Worm (Caenorhabditis elegans): Measurements from ENCODE around the gene pnc-1.

pnc-1 gene

DNA sequence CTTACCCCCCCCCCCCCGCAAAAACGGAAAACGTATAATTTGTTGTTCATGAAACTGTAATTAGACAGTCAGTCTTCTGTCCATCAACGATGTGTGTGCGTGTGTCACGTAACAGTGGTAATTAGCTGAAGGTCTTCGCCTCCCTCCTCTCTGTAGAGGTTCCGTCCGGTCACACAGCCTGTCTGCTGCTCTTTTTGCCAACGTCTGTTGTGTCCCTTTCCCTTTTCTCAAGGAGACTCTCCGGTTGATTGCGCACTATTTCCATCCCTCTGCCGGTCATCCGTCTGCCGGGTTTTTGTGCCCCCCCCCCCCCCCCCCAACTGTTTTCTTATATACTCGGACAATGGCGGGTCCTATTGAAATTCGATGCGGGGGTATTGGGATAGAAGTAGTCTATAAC is 8.6 kb upstream of the pnc-1 start:
- TF ChIP-seq tbx-37 (GFP tag; conservative IDR thresholded peaks at IDR 0.05) (no peak), B0310.2 (tag; optimal IDR thresholded peaks at IDR 0.05) (peak; percentile 73), flt-1 (GFP tag; IDR thresholded peaks at IDR 0.05) (peak; percentile 50), hmbx-1 (tag; optimal IDR thresholded peaks at IDR 0.05) (no peak), hnd-1 (tag; optimal IDR thresholded peaks at IDR 0.05) (no peak), aly-1 (tag; optimal IDR thresholded peaks at IDR 0.05) (no peak), tra-4 (tag; optimal IDR thresholded peaks at IDR 0.05) (no peak), ets-7 (tag; optimal IDR thresholded peaks at IDR 0.05) (no peak), pes-1 (GFP tag; IDR thresholded peaks at IDR 0.05) (peak; percentile 62; the same call in 1 of the 2 replicates), sea-1 (GFP tag; conservative IDR thresholded peaks at IDR 0.05) (0 out of 2 replicates have a peak, but pooled peaks have one; percentile 24), hmg-4 (GFP tag; optimal IDR thresholded peaks at IDR 0.05) (peak; percentile 93), F13C5.2 (tag; optimal IDR thresholded peaks at IDR 0.05) (no peak), scrt-1 (GFP tag; IDR thresholded peaks at IDR 0.05) (0 out of 2 replicates have a peak, but pooled peaks have one; percentile 28), ama-1 (optimal IDR thresholded peaks at IDR 0.05) (no peak), tbx-11 (GFP tag; IDR thresholded peaks at IDR 0.05) (no peak), ceh-36 (tag; optimal IDR thresholded peaks at IDR 0.05) (peak; percentile 1), ceh-13 (GFP tag; optimal IDR thresholded peaks at IDR 0.05) (no peak)

DNA sequence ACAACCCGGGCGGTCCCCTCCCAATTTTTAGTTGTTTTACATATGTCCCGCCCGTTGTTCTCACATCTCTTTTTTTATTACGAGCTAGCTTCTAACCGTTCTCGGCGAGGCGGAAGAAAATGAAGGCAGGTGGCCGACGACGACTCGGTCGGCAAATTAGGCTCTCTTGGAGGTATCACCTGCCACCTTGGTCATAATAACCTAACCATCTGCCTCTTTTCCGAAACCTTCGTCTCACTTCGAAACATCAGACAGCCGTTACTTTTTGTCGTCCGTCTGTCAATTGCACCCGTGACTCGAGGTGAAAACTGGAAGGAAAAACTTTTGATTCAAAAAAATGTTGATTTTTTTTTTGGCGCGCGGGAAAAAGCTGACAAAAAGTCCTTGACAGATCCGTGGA is 6.8 kb upstream of the pnc-1 start:
- TF ChIP-seq hmg-4 (GFP tag; optimal IDR thresholded peaks at IDR 0.05) (peak; percentile 6), scrt-1 (GFP tag; IDR thresholded peaks at IDR 0.05) (0 out of 2 replicates have a peak, but pooled peaks have one; percentile 20), pes-1 (GFP tag; IDR thresholded peaks at IDR 0.05) (0 out of 2 replicates have a peak, but pooled peaks have one; percentile 35), F13C5.2 (tag; optimal IDR thresholded peaks at IDR 0.05) (no peak)

DNA sequence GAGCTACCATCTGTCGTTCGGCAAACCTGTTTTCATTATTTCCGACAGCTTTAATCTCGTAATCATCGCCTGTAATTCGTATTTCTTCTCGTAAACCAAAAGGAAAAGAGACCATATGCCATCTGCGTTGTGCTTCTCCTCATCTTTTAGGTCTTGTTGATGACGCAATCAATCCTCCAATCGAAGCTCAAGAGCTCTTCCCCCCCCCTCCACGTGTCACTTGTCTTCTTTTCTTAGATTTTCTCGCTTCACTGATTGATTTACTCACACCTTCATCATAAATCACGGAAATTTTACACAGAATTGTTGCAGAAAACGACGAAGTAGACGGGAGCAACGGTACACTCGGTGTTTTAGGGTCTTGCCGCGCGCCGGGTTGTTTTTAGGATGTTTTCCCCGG is 5.6 kb upstream of the pnc-1 start, which contains the start of gene tcl-2:
tcl-2 (plus strand) TSS at position 388 of the 400 bp plus-strand sequence.
- no peak for TF ChIP-seq tbx-37 (GFP tag; conservative IDR thresholded peaks at IDR 0.05)
- no peak for TF ChIP-seq sea-1 (GFP tag; conservative IDR thresholded peaks at IDR 0.05)
- no peak for TF ChIP-seq ets-7 (tag; optimal IDR thresholded peaks at IDR 0.05)
- no peak for TF ChIP-seq hnd-1 (tag; optimal IDR thresholded peaks at IDR 0.05)
- no peak for TF ChIP-seq ceh-36 (tag; optimal IDR thresholded peaks at IDR 0.05)
- TF ChIP-seq hmg-4 (GFP tag; optimal IDR thresholded peaks at IDR 0.05), result no peak
- no peak for TF ChIP-seq aly-1 (tag; optimal IDR thresholded peaks at IDR 0.05)
- TF ChIP-seq pes-1 (GFP tag; IDR thresholded peaks at IDR 0.05), result no peak
- no peak for TF ChIP-seq scrt-1 (GFP tag; IDR thresholded peaks at IDR 0.05)

DNA sequence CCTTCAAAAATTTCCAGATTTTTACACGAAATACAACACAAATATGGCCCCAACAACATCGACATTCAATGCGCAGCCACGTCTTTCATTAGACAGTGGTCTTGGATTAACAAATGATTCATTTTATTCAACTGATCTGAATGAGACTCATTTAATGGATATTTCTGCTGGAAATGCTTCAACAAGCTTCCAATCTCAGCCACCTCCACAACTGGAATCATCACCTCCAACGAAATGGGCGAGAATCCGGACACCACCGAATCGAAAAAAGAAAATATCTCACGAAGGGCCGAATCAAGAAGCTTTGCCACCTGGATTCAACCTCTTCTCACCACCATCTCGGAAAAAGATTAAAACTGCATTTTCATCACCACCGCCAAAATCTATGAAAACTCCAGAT is 4.6 kb upstream of the pnc-1 start:
- no peak for TF ChIP-seq ceh-13 (GFP tag; optimal IDR thresholded peaks at IDR 0.05)

DNA sequence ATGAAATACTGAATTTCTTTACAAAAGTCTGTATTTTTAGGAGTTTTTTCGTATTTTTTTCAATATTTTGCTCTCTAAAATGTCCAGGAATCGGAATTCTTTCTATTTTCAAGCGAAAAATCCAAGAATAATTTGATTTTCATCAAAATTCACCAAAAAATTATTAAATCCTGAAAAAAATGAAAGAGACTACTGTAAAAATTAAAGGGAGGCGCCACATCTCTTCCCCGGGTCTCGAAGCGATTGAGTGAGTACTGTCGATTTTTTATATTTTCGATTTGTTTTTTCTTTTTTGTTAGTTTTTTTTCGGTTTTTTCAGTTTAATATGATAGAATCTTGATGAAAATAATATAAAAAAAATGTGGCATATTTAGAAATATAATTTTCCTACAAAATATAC is 765 bp upstream of the pnc-1 start:
- TF ChIP-seq ets-7 (tag; optimal IDR thresholded peaks at IDR 0.05) (no peak), F13C5.2 (tag; optimal IDR thresholded peaks at IDR 0.05) (no peak), B0310.2 (tag; optimal IDR thresholded peaks at IDR 0.05) (no peak), scrt-1 (GFP tag; IDR thresholded peaks at IDR 0.05) (no peak), ama-1 (optimal IDR thresholded peaks at IDR 0.05) (no peak), flt-1 (GFP tag; IDR thresholded peaks at IDR 0.05) (no peak), tbx-37 (GFP tag; conservative IDR thresholded peaks at IDR 0.05) (no peak), hmbx-1 (tag; optimal IDR thresholded peaks at IDR 0.05) (no peak), aly-1 (tag; optimal IDR thresholded peaks at IDR 0.05) (no peak), ceh-36 (tag; optimal IDR thresholded peaks at IDR 0.05) (no peak)

DNA sequence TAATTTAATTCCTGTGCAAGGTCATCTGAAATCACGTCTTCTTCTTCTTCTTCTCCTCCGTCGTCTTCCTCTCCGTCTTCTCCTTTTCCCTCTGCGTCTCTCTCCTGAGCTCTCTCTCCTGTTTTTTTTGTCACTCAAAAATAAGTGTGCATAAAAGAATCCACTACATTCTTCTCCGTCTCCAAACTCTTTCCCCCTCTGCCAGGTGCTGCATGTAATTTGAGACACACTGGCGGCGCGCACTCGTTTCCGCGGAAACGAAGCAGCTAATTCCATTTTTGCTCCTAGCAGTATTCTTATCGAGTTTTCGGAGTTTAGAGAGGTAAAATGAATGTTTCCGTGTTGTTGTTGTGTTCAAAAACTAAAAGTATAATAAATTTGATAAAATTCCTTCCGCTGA is 1.8 kb downstream of the pnc-1 start:
- TF ChIP-seq ets-7 (tag; optimal IDR thresholded peaks at IDR 0.05), result no peak
- TF ChIP-seq ceh-36 (tag; optimal IDR thresholded peaks at IDR 0.05), result no peak
- TF ChIP-seq scrt-1 (GFP tag; IDR thresholded peaks at IDR 0.05), result no peak
- no peak for TF ChIP-seq flt-1 (GFP tag; IDR thresholded peaks at IDR 0.05)
- no peak for TF ChIP-seq tbx-37 (GFP tag; conservative IDR thresholded peaks at IDR 0.05)
- TF ChIP-seq tbx-11 (GFP tag; IDR thresholded peaks at IDR 0.05), result no peak
- TF ChIP-seq hmg-4 (GFP tag; optimal IDR thresholded peaks at IDR 0.05), result no peak
- TF ChIP-seq hnd-1 (tag; optimal IDR thresholded peaks at IDR 0.05), result no peak
- TF ChIP-seq hmbx-1 (tag; optimal IDR thresholded peaks at IDR 0.05), result no peak
- no peak for TF ChIP-seq F13C5.2 (tag; optimal IDR thresholded peaks at IDR 0.05)

DNA sequence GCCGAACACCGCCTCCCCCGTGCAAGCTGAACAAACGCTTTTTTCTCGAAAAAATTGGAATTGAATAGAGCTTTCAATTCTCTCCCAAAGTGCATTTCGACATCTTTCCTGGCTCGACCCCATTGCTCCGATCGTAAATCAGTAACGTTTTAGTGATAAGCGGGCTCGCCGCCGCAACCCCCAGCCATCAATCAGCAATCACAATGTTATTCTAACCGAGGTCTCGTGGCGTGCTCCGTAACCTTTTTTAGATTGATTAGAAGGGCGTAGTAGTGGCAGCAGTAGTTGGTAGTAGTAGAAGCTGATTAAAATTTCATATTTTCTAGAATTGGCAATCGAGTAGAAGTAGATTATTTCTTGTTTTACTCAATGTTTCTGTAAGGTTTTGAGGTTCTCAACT is 3.1 kb downstream of the pnc-1 start:
- TF ChIP-seq hnd-1 (tag; optimal IDR thresholded peaks at IDR 0.05) (no peak), B0310.2 (tag; optimal IDR thresholded peaks at IDR 0.05) (no peak), tra-4 (tag; optimal IDR thresholded peaks at IDR 0.05) (no peak), pes-1 (GFP tag; IDR thresholded peaks at IDR 0.05) (no peak), hmg-4 (GFP tag; optimal IDR thresholded peaks at IDR 0.05) (no peak), ceh-13 (GFP tag; optimal IDR thresholded peaks at IDR 0.05) (no peak), ama-1 (optimal IDR thresholded peaks at IDR 0.05) (no peak), sea-1 (GFP tag; conservative IDR thresholded peaks at IDR 0.05) (no peak), tbx-37 (GFP tag; conservative IDR thresholded peaks at IDR 0.05) (no peak), ets-7 (tag; optimal IDR thresholded peaks at IDR 0.05) (no peak), ceh-36 (tag; optimal IDR thresholded peaks at IDR 0.05) (no peak), tbx-11 (GFP tag; IDR thresholded peaks at IDR 0.05) (no peak), hmbx-1 (tag; optimal IDR thresholded peaks at IDR 0.05) (no peak)

DNA sequence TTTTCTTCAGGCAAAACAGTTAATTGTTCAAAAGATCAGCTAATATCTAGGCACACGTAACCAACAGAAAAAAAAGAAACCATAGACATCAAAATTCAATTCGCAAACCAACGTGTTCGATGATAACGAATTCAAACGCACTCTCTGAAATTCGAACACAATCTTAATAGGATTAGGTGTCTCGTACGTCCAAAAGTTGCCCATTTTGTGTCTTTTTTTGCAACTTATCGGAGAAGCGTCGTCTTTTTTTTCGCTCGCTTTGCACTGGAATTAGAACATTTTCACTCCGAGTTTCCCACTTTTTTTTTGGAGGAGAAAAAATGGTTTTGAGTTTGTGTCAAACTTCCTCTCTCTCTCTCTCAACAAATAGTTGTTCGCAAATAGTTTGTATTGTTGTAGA is 4.8 kb downstream of the pnc-1 start:
- no peak for TF ChIP-seq tbx-11 (GFP tag; IDR thresholded peaks at IDR 0.05)
- no peak for TF ChIP-seq ets-7 (tag; optimal IDR thresholded peaks at IDR 0.05)
- no peak for TF ChIP-seq hmbx-1 (tag; optimal IDR thresholded peaks at IDR 0.05)
- TF ChIP-seq sea-1 (GFP tag; conservative IDR thresholded peaks at IDR 0.05), result no peak
- TF ChIP-seq F13C5.2 (tag; optimal IDR thresholded peaks at IDR 0.05), result no peak
- TF ChIP-seq hnd-1 (tag; optimal IDR thresholded peaks at IDR 0.05), result no peak
- no peak for TF ChIP-seq pes-1 (GFP tag; IDR thresholded peaks at IDR 0.05)
- TF ChIP-seq tbx-37 (GFP tag; conservative IDR thresholded peaks at IDR 0.05), result no peak
- TF ChIP-seq scrt-1 (GFP tag; IDR thresholded peaks at IDR 0.05), result no peak
